Worm (Caenorhabditis elegans): ENCODE measurements around the gene Y37D8A.5.
A peak's percentile ranks its signal among the peaks of the same experiment; 100 is the strongest.

Y37D8A.5 gene

DNA sequence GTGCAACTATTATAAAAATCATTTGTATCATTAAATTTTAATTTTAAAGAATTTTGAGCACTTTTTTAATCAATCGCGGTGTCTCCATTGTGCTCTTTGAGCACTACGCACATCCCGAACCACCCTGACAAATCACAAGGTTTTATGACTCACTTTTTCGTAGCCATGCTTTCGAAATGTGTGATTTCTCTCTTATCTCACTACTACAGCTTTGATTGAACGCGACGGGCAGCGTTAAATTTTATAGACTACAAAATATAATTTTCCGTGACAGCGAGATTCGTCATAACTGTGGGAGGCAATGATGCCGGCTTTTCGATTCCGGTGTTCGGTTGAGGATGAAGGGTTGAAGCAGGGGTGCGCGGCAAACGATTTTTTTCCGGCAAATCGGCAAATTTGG is 5.6 kb downstream of the Y37D8A.5 start (continued):
- TF ChIP-seq ces-1 (GFP tag; optimal IDR thresholded peaks at IDR 0.05) (no peak), zip-2 (tag; optimal IDR thresholded peaks at IDR 0.05) (no peak), Y75B8A.6 (GFP tag; IDR thresholded peaks at IDR 0.05) (no peak), nhr-77 (tag; optimal IDR thresholded peaks at IDR 0.05) (no peak), nhr-76 (tag; optimal IDR thresholded peaks at IDR 0.05) (no peak), mxl-3 (GFP tag; optimal IDR thresholded peaks at IDR 0.05) (peak; percentile 28), Y105C5A.15 (GFP tag; IDR thresholded peaks at IDR 0.05) (no peak), pha-4 (GFP tag; IDR thresholded peaks at IDR 0.05) (no peak), pha-4 (tag; optimal IDR thresholded peaks at IDR 0.05) (no peak), mxl-2 (GFP tag; conservative IDR thresholded peaks at IDR 0.05) (no peak), lin-29 (GFP tag; IDR thresholded peaks at IDR 0.05) (no peak), ZK337.2 (GFP tag; IDR thresholded peaks at IDR 0.05) (no peak), zfp-2 (tag; optimal IDR thresholded peaks at IDR 0.05) (no peak), R02D3.7 (tag; optimal IDR thresholded peaks at IDR 0.05) (no peak)

- TF ChIP-seq dpl-1 (GFP tag; optimal IDR thresholded peaks at IDR 0.05) (no peak), ceh-82 (tag; optimal IDR thresholded peaks at IDR 0.05) (no peak), aly-2 (tag; optimal IDR thresholded peaks at IDR 0.05) (no peak), F26F4.8 (GFP tag; conservative IDR thresholded peaks at IDR 0.05) (no peak), T20F7.1 (GFP tag; optimal IDR thresholded peaks at IDR 0.05) (no peak), ctbp-1 (GFP tag; IDR thresholded peaks at IDR 0.05) (no peak), zag-1 (tag; optimal IDR thresholded peaks at IDR 0.05) (no peak), lin-1 (GFP tag; IDR thresholded peaks at IDR 0.05) (no peak), daf-8 (GFP tag; IDR thresholded peaks at IDR 0.05) (no peak), lin-38 (GFP tag; IDR thresholded peaks at IDR 0.05) (no peak), spr-1 (tag; optimal IDR thresholded peaks at IDR 0.05) (no peak), Y105C5A.15 (GFP tag; IDR thresholded peaks at IDR 0.05) (no peak), mes-2 (tag; optimal IDR thresholded peaks at IDR 0.05; ENCODE audit: poor library complexity, severe bottlenecking) (no peak), F49E8.2 (tag; optimal IDR thresholded peaks at IDR 0.05; ENCODE audit: borderline replicate concordance) (no peak), ztf-7 (tag; optimal IDR thresholded peaks at IDR 0.05) (no peak), nhr-48 (tag; optimal IDR thresholded peaks at IDR 0.05) (peak; percentile 39), pqm-1 (tag; optimal IDR thresholded peaks at IDR 0.05) (no peak), madf-5 (GFP tag; IDR thresholded peaks at IDR 0.05) (no peak), zip-11 (GFP tag; IDR thresholded peaks at IDR 0.05) (no peak), snpc-1.2 (GFP tag; IDR thresholded peaks at IDR 0.05) (no peak), F37D6.2 (tag; optimal IDR thresholded peaks at IDR 0.05) (no peak), hlh-30 (tag; optimal IDR thresholded peaks at IDR 0.05; ENCODE audit: insufficient read depth) (peak; percentile 60), ceh-20 (GFP tag; IDR thresholded peaks at IDR 0.05) (no peak), lim-7 (GFP tag; IDR thresholded peaks at IDR 0.05) (no peak), ztf-11 (tag; optimal IDR thresholded peaks at IDR 0.05) (no peak), unc-130 (GFP tag; optimal IDR thresholded peaks at IDR 0.05) (no peak), dve-1 (tag; optimal IDR thresholded peaks at IDR 0.05; ENCODE audit: insufficient read depth) (peak; percentile 67), Y75B8A.6 (GFP tag; IDR thresholded peaks at IDR 0.05) (no peak), ceh-32 (tag; optimal IDR thresholded peaks at IDR 0.05; ENCODE audit: poor library complexity) (no peak), vab-7 (GFP tag; IDR thresholded peaks at IDR 0.05) (no peak), dmd-9 (GFP tag; IDR thresholded peaks at IDR 0.05) (no peak), lir-3 (tag; optimal IDR thresholded peaks at IDR 0.05) (no peak), zfp-2 (tag; optimal IDR thresholded peaks at IDR 0.05) (no peak), lin-39 (tag; optimal IDR thresholded peaks at IDR 0.05) (no peak), pha-4 (GFP tag; IDR thresholded peaks at IDR 0.05) (no peak), pha-4 (tag; optimal IDR thresholded peaks at IDR 0.05) (no peak), ces-1 (GFP tag; optimal IDR thresholded peaks at IDR 0.05) (no peak), spr-3 (GFP tag; optimal IDR thresholded peaks at IDR 0.05) (no peak), nhr-76 (tag; optimal IDR thresholded peaks at IDR 0.05) (no peak), mdl-1 (tag; optimal IDR thresholded peaks at IDR 0.05) (peak; percentile 21 to 63), dmd-6 (GFP tag; IDR thresholded peaks at IDR 0.05) (peak; percentile 35; the same call in 1 of the 2 replicates), duxl-1 (tag; optimal IDR thresholded peaks at IDR 0.05; ENCODE audit: poor library complexity) (no peak)
Measured at ce11 chrIII:12848981-12849589, 6.2 kb downstream of the Y37D8A.5 start.

Data from whole organism, L4 larva.